Worm (Caenorhabditis elegans) whole organism, L4 larva: ENCODE measurements around the gene C04C11.25.

Experiments
- D1046.2 ChIP-seq: fragments of 200-800 bp; sonication (Bioruptor generic); IDR thresholded peaks from 2 replicates; pipeline ENCODE4 v1.3.6; 2022; ENCODE audit warnings: missing genetic modification characterization, missing compliant biosample characterization
- F10B5.3 ChIP-seq: sonication (generic microtip); optimal IDR thresholded peaks from 2 replicates; lab custom pipeline; 2016; ENCODE audit warnings: mild to moderate bottlenecking, missing genetic modification characterization, missing compliant biosample characterization
- F37D6.2 ChIP-seq: sonication (generic microtip); optimal IDR thresholded peaks from 2 replicates; lab custom pipeline; 2016; ENCODE audit warnings: mild to moderate bottlenecking, missing genetic modification characterization, missing compliant biosample characterization
- F44E2.7 ChIP-seq: fragments of 200-800 bp; sonication (Bioruptor generic); IDR thresholded peaks from 2 replicates; pipeline ENCODE4 v2.1.2; 2022; ENCODE audit warnings: missing genetic modification characterization, missing compliant biosample characterization
- R02D3.7 ChIP-seq: fragments of 150-350 bp; sonication (generic microtip); optimal IDR thresholded peaks from 3 replicates; lab custom pipeline; 2014; ENCODE audit warnings: missing biosample characterization, missing genetic modification characterization
- T20F7.1 ChIP-seq: fragments of 200-800 bp; sonication (Bioruptor generic); optimal IDR thresholded peaks from 2 replicates; lab custom pipeline; 2018; ENCODE audit warnings: mild to moderate bottlenecking, missing genetic modification characterization, missing compliant biosample characterization
- Y48G9A.11 ChIP-seq: fragments of 200-800 bp; sonication (Bioruptor generic); IDR thresholded peaks from 2 replicates; pipeline ENCODE4 v1.3.6; 2022; ENCODE audit warnings: missing genetic modification reagents, missing genetic modification characterization, missing compliant biosample characterization
- ama-1 ChIP-seq: fragments of 150-350 bp; optimal IDR thresholded peaks from 2 replicates; lab custom pipeline; 2014; ENCODE audit warnings: inconsistent platforms, mixed read lengths
- attf-4 ChIP-seq: sonication (generic microtip); optimal IDR thresholded peaks from 3 replicates; lab custom pipeline; 2017; ENCODE audit warnings: missing biosample characterization, missing genetic modification characterization
- ceh-20 ChIP-seq: fragments of 200-800 bp; sonication (Bioruptor generic); IDR thresholded peaks from 2 replicates; pipeline ENCODE4 v1.3.6; 2022; ENCODE audit warnings: missing genetic modification reagents, missing genetic modification characterization, missing compliant biosample characterization
- ceh-28 ChIP-seq: fragments of 150-350 bp; optimal IDR thresholded peaks from 2 replicates; lab custom pipeline; 2014; ENCODE audit warnings: missing biosample characterization, missing genetic modification reagents, missing genetic modification characterization
- ceh-32 ChIP-seq: sonication (generic microtip); optimal IDR thresholded peaks from 2 replicates; lab custom pipeline; 2016; ENCODE audit warnings: mild to moderate bottlenecking, missing genetic modification characterization, missing compliant biosample characterization; ENCODE audit not compliant: poor library complexity
- ceh-62 ChIP-seq: sonication (generic microtip); optimal IDR thresholded peaks from 2 replicates; lab custom pipeline; 2017; ENCODE audit warnings: missing biosample characterization, missing genetic modification characterization
- ces-1 ChIP-seq: fragments of 150-350 bp; sonication (generic microtip); optimal IDR thresholded peaks from 4 replicates; lab custom pipeline; 2014; ENCODE audit warnings: missing biosample characterization, missing genetic modification reagents, missing genetic modification characterization
- ctbp-1 ChIP-seq: fragments of 200-800 bp; sonication (Bioruptor generic); IDR thresholded peaks from 2 replicates; pipeline ENCODE4 v1.3.6; 2022; ENCODE audit warnings: missing genetic modification reagents, missing genetic modification characterization, missing compliant biosample characterization
- daf-12 ChIP-seq: fragments of 150-350 bp; optimal IDR thresholded peaks from 2 replicates; lab custom pipeline; 2014; ENCODE audit warnings: missing biosample characterization, missing genetic modification reagents, missing genetic modification characterization
- daf-16 ChIP-seq, 3 experiments: sonication (generic microtip); optimal IDR thresholded peaks; 2 replicates each; lab custom pipeline; 2016 to 2017; ENCODE audit warnings: missing genetic modification characterization in 3 of 3, missing genetic modification reagents in 3 of 3, mild to moderate bottlenecking in 2 of 3, missing compliant biosample characterization in 2 of 3, missing biosample characterization in 1 of 3, moderate library complexity in 1 of 3
- daf-8 ChIP-seq: fragments of 200-800 bp; sonication (Bioruptor generic); IDR thresholded peaks from 2 replicates; pipeline ENCODE4 v1.3.6; 2022; ENCODE audit warnings: missing genetic modification characterization, missing compliant biosample characterization
- dmd-6 ChIP-seq: fragments of 200-800 bp; sonication (Bioruptor generic); IDR thresholded peaks from 2 replicates; pipeline ENCODE4 v1.3.6; 2022; ENCODE audit warnings: missing genetic modification reagents, missing genetic modification characterization, missing compliant biosample characterization
- dmd-8 ChIP-seq: fragments of 200-800 bp; sonication (Bioruptor generic); IDR thresholded peaks from 2 replicates; pipeline ENCODE4 v1.3.6; 2022; ENCODE audit warnings: missing genetic modification characterization, missing compliant biosample characterization
- dpl-1 ChIP-seq: fragments of 150-350 bp; optimal IDR thresholded peaks from 2 replicates; lab custom pipeline; 2014; ENCODE audit warnings: missing biosample characterization, missing genetic modification reagents, missing genetic modification characterization
- fkh-10 ChIP-seq: fragments of 150-350 bp; optimal IDR thresholded peaks from 2 replicates; lab custom pipeline; 2014; ENCODE audit warnings: missing biosample characterization, missing genetic modification reagents, missing genetic modification characterization
- fos-1 ChIP-seq: fragments of 150-350 bp; optimal IDR thresholded peaks from 2 replicates; lab custom pipeline; 2014; ENCODE audit warnings: missing biosample characterization, missing genetic modification characterization
- gei-8 ChIP-seq: fragments of 200-800 bp; sonication (Bioruptor generic); optimal IDR thresholded peaks from 2 replicates; lab custom pipeline; 2018; ENCODE audit warnings: mild to moderate bottlenecking, missing genetic modification characterization, missing compliant biosample characterization
- hlh-11 ChIP-seq: fragments of 200-800 bp; sonication (Bioruptor generic); optimal IDR thresholded peaks from 2 replicates; lab custom pipeline; 2018; ENCODE audit warnings: mild to moderate bottlenecking, missing genetic modification characterization, missing compliant biosample characterization
- hlh-30 ChIP-seq: sonication (generic microtip); optimal IDR thresholded peaks from 2 replicates; lab custom pipeline; 2017; ENCODE audit warnings: antibody characterized with exemption, mild to moderate bottlenecking, missing genetic modification characterization, missing compliant biosample characterization; ENCODE audit not compliant: insufficient read depth
- hmg-1.1 ChIP-seq: fragments of 200-800 bp; sonication (Bioruptor generic); IDR thresholded peaks from 2 replicates; pipeline ENCODE4 v1.3.6; 2022; ENCODE audit warnings: missing genetic modification reagents, missing genetic modification characterization, missing compliant biosample characterization
- jun-1 ChIP-seq: fragments of 150-350 bp; optimal IDR thresholded peaks from 2 replicates; lab custom pipeline; 2014; ENCODE audit warnings: missing biosample characterization, missing genetic modification reagents, missing genetic modification characterization
- lin-13 ChIP-seq: fragments of 150-350 bp; optimal IDR thresholded peaks from 2 replicates; lab custom pipeline; 2014; ENCODE audit warnings: missing biosample characterization, missing genetic modification reagents, missing genetic modification characterization
- lin-39 ChIP-seq: fragments of 150-350 bp; optimal IDR thresholded peaks from 2 replicates; lab custom pipeline; 2014; ENCODE audit warnings: missing biosample characterization, missing genetic modification reagents, missing genetic modification characterization
- mdl-1 ChIP-seq, 2 experiments: fragments of 150-350 bp in 1 of 2; sonication (generic microtip) in 1 of 2; optimal IDR thresholded peaks; 2 replicates each; lab custom pipeline; 2014 to 2017; ENCODE audit warnings: missing biosample characterization in 2 of 2, missing genetic modification characterization in 2 of 2
- mxl-3 ChIP-seq: fragments of 200-800 bp; sonication (Bioruptor generic); optimal IDR thresholded peaks from 2 replicates; lab custom pipeline; 2018; ENCODE audit warnings: mild to moderate bottlenecking, missing genetic modification characterization, missing compliant biosample characterization
- nhr-10 ChIP-seq: fragments of 150-350 bp; optimal IDR thresholded peaks from 2 replicates; lab custom pipeline; 2014; ENCODE audit warnings: missing biosample characterization, missing genetic modification characterization
- nhr-25 ChIP-seq: sonication (generic microtip); optimal IDR thresholded peaks from 2 replicates; lab custom pipeline; 2017; ENCODE audit warnings: missing genetic modification characterization, mild to moderate bottlenecking, missing compliant biosample characterization, antibody characterized with exemption, moderate library complexity, borderline replicate concordance; ENCODE audit not compliant: insufficient read depth
- nhr-28 ChIP-seq: fragments of 150-350 bp; optimal IDR thresholded peaks from 2 replicates; lab custom pipeline; 2014; ENCODE audit warnings: missing biosample characterization, missing genetic modification characterization
- nhr-6 ChIP-seq: fragments of 150-350 bp; optimal IDR thresholded peaks from 2 replicates; lab custom pipeline; 2014; ENCODE audit warnings: missing biosample characterization, missing genetic modification characterization
- nhr-76 ChIP-seq: fragments of 150-350 bp; optimal IDR thresholded peaks from 2 replicates; lab custom pipeline; 2014; ENCODE audit warnings: missing biosample characterization, missing genetic modification characterization
- pqm-1 ChIP-seq: sonication (generic microtip); optimal IDR thresholded peaks from 2 replicates; lab custom pipeline; 2017; ENCODE audit warnings: missing biosample characterization, missing genetic modification characterization
- rbr-2 ChIP-seq: sonication (generic microtip); optimal IDR thresholded peaks from 2 replicates; lab custom pipeline; 2016; ENCODE audit warnings: missing genotype, missing genetic modification characterization, missing compliant biosample characterization
- saeg-2 ChIP-seq: fragments of 200-800 bp; sonication (Bioruptor generic); IDR thresholded peaks from 2 replicates; pipeline ENCODE4 v1.3.6; 2022; ENCODE audit warnings: missing genetic modification reagents, missing genetic modification characterization, missing compliant biosample characterization
- snpc-1.2 ChIP-seq: fragments of 200-800 bp; sonication (Bioruptor generic); IDR thresholded peaks from 2 replicates; pipeline ENCODE4 v1.3.6; 2022; ENCODE audit warnings: missing genetic modification reagents, missing genetic modification characterization, missing compliant biosample characterization
- snpc-4 ChIP-seq: fragments of 150-350 bp; optimal IDR thresholded peaks from 2 replicates; lab custom pipeline; 2014; ENCODE audit warnings: missing biosample characterization, missing genetic modification characterization
- spr-3 ChIP-seq: fragments of 200-800 bp; sonication (Bioruptor generic); optimal IDR thresholded peaks from 2 replicates; lab custom pipeline; 2018; ENCODE audit warnings: mild to moderate bottlenecking, missing genetic modification characterization, missing compliant biosample characterization
- unc-39 ChIP-seq: sonication (generic microtip); optimal IDR thresholded peaks from 2 replicates; lab custom pipeline; 2017; ENCODE audit warnings: missing biosample characterization, missing genetic modification characterization
- unc-62 ChIP-seq, 3 experiments: fragments of 150-350 bp in 1 of 3; sonication (generic microtip); optimal IDR thresholded peaks in 2 of 3; peaks in 1 of 3; 1 replicate in 1 of 3; 2 replicates in 2 of 3; lab custom pipeline; 2014 to 2017; ENCODE audit warnings: missing biosample characterization in 3 of 3, missing genetic modification characterization in 3 of 3, missing genetic modification reagents in 3 of 3, missing genotype in 1 of 3
- zag-1 ChIP-seq: fragments of 150-350 bp; optimal IDR thresholded peaks from 2 replicates; lab custom pipeline; 2014; ENCODE audit warnings: missing biosample characterization, missing genetic modification characterization
- zfp-2 ChIP-seq: sonication (generic microtip); optimal IDR thresholded peaks from 2 replicates; lab custom pipeline; 2016; ENCODE audit warnings: mild to moderate bottlenecking, missing genetic modification characterization, missing compliant biosample characterization
- zip-11 ChIP-seq: fragments of 200-800 bp; sonication (Bioruptor generic); IDR thresholded peaks from 2 replicates; pipeline ENCODE4 v1.3.6; 2022; ENCODE audit warnings: missing genetic modification characterization, missing compliant biosample characterization
- zip-2 ChIP-seq: fragments of 150-350 bp; optimal IDR thresholded peaks from 2 replicates; lab custom pipeline; 2014; ENCODE audit warnings: missing biosample characterization, missing genetic modification characterization
- ztf-11 ChIP-seq: fragments of 150-350 bp; optimal IDR thresholded peaks from 2 replicates; lab custom pipeline; 2014; ENCODE audit warnings: missing biosample characterization, missing genetic modification characterization

C04C11.25 gene

DNA sequence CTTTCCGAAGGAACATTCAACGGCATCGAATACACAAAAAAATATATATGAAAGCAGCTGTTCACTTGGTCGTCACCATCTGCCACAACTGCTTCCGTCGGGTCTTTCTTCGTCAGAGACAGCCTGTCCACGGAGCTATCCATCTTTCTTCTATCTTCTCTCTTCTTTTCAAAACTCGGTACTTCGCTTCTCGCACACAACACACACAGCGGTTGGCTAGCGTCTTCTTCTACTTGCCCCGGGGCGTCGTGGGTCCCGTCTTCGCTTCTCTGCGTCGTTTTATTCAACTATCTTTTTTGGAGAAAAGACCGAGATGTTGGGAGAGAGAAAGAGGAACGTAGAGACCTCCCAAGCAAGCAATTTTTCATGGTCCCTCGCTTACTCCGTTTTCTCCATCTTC lies 1.4 kb upstream of the C04C11.25 start (continued):
- TF ChIP-seq fkh-10 (GFP tag; lab: Kevin White, UChicago), result peak; percentile 33
- TF ChIP-seq mdl-1 (tag; optimal IDR thresholded peaks at IDR 0.05; lab: Kevin White, UChicago), result peak in 1 of 2 experiments; percentile 31
- no peak for TF ChIP-seq nhr-28 (tag; lab: Kevin White, UChicago)
- TF ChIP-seq spr-3 (GFP tag; lab: Kevin White, UChicago), result no peak
- TF ChIP-seq rbr-2 (tag; lab: Kevin White, UChicago), result peak; percentile 65
- TF ChIP-seq F10B5.3 (tag; lab: Kevin White, UChicago), result no peak
- TF ChIP-seq hlh-11, result peak; percentile 61
- no peak for TF ChIP-seq nhr-10 (tag; lab: Kevin White, UChicago)
- no peak for TF ChIP-seq daf-12 (tag; lab: Kevin White, UChicago)
- peak; percentile 82 for TF ChIP-seq ctbp-1
- TF ChIP-seq zfp-2, result no peak

DNA sequence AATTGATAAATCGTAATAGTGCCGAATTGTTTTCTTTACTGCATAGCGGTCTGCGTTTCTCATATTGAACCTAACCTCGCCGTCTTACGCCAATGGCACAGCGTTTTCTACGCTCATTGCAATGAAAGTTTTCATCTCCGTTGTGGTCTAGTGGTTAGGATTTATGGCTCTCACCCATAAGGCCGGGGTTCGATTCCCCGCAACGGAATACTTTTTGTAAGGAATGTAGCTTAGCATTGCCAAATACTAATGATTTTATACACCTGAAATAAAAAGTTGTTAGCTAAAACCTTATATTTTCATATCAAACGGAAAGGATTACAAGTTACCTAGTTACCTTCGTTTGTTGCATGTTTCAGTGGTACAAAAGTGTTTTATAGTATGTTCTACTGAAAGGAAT lies 542 bp upstream of the C04C11.25 start:
- TF ChIP-seq nhr-6 (tag; lab: Kevin White, UChicago) (peak; percentile 27), zag-1 (no peak), saeg-2 (no peak), F37D6.2 (peak; percentile 62), lin-13 (GFP tag; lab: Kevin White, UChicago) (peak; percentile 68), snpc-4 (tag; lab: Kevin White, UChicago) (no peak), F10B5.3 (tag; lab: Kevin White, UChicago) (peak; percentile 46), R02D3.7 (no peak), unc-39 (tag; lab: Kevin White, UChicago) (no peak), lin-39 (tag; lab: Kevin White, UChicago) (no peak), snpc-1.2 (GFP tag; lab: Robert Waterston, UW) (peak; percentile 90), unc-62 (GFP tag; optimal IDR thresholded peaks at IDR 0.05 in 1 of 2; lab: Kevin White, UChicago) (peak in 1 of 2 experiments; percentile 92), unc-62 (tag; optimal IDR thresholded peaks at IDR 0.05; lab: Kevin White, UChicago) (no peak), hmg-1.1 (peak; percentile 96), dpl-1 (GFP tag; lab: Kevin White, UChicago) (peak; percentile 48), hlh-30 (tag; lab: Kevin White, UChicago) (peak; percentile 66), fos-1 (tag; lab: Kevin White, UChicago) (no peak), zip-2 (tag; lab: Kevin White, UChicago) (peak; percentile 27), nhr-28 (tag; lab: Kevin White, UChicago) (peak; percentile 58), daf-16 (GFP tag; optimal IDR thresholded peaks at IDR 0.05; lab: Kevin White, UChicago) (peak; percentile 66 to 73), daf-16 (tag; optimal IDR thresholded peaks at IDR 0.05; lab: Kevin White, UChicago) (peak; percentile 73), ces-1 (GFP tag; lab: Kevin White, UChicago) (peak; percentile 8), ceh-32 (tag; lab: Kevin White, UChicago) (peak; percentile 18), ama-1 (no peak), T20F7.1 (GFP tag; lab: Kevin White, UChicago) (peak; percentile 58), D1046.2 (GFP tag; lab: Robert Waterston, UW) (peak; percentile 85), dmd-6 (GFP tag; lab: Robert Waterston, UW) (peak; percentile 81), ceh-62 (tag; lab: Kevin White, UChicago) (no peak), jun-1 (tag; lab: Kevin White, UChicago) (peak; percentile 69), ztf-11 (tag; lab: Kevin White, UChicago) (no peak), ceh-28 (tag; lab: Kevin White, UChicago) (no peak), Y48G9A.11 (0 out of 2 replicates have a peak, but pooled peaks have one; percentile 71), pqm-1 (tag; lab: Kevin White, UChicago) (no peak), mxl-3 (GFP tag; lab: Kevin White, UChicago) (peak; percentile 41), fkh-10 (GFP tag; lab: Kevin White, UChicago) (peak; percentile 53), nhr-76 (tag; lab: Kevin White, UChicago) (no peak), nhr-25 (tag; lab: Kevin White, UChicago) (peak; percentile 3), zip-11 (GFP tag; lab: Robert Waterston, UW) (peak; percentile 60; the same call in 1 of the 2 replicates), attf-4 (tag; lab: Kevin White, UChicago) (no peak), gei-8 (peak; percentile 86), daf-8 (GFP tag; lab: Robert Waterston, UW) (no peak), ceh-20 (GFP tag; lab: Robert Waterston, UW) (peak; percentile 84), F44E2.7 (peak; percentile 87; the same call in 1 of the 2 replicates), dmd-8 (peak; percentile 91)
